Worm (Caenorhabditis elegans): ENCODE results near the gene T09A5.14.

The T09A5.14 gene

ce11 chrII:7855619-7856018 lies 23.5 kb downstream of the T09A5.14 start, which contains the start of gene mdmh-35:
Gene mdmh-35, minus strand, starts transcription at chrII:7855719.
- TF ChIP-seq mls-2 (tag; optimal IDR thresholded peaks at IDR 0.05) (no peak), unc-39 (tag; optimal IDR thresholded peaks at IDR 0.05) (no peak), unc-62 (GFP tag; optimal IDR thresholded peaks at IDR 0.05) (no peak), nhr-237 (tag; optimal IDR thresholded peaks at IDR 0.05) (no peak), mab-5 (tag; optimal IDR thresholded peaks at IDR 0.05) (no peak), ceh-83 (GFP tag; optimal IDR thresholded peaks at IDR 0.05) (no peak), sptf-1 (tag; optimal IDR thresholded peaks at IDR 0.05) (no peak), bed-3 (GFP tag; optimal IDR thresholded peaks at IDR 0.05) (no peak), M03D4.4 (tag; optimal IDR thresholded peaks at IDR 0.05) (no peak), ceh-39 (tag; optimal IDR thresholded peaks at IDR 0.05) (no peak), elt-1 (tag; optimal IDR thresholded peaks at IDR 0.05; ENCODE audit: borderline replicate concordance, insufficient read depth) (no peak), nhr-76 (tag; optimal IDR thresholded peaks at IDR 0.05) (no peak), nhr-2 (tag; optimal IDR thresholded peaks at IDR 0.05) (no peak), tbx-8 (GFP tag; optimal IDR thresholded peaks at IDR 0.05) (no peak), pha-4 (tag; optimal IDR thresholded peaks at IDR 0.05) (no peak), elt-3 (tag; optimal IDR thresholded peaks at IDR 0.05) (no peak), unc-120 (tag; optimal IDR thresholded peaks at IDR 0.05; ENCODE audit: poor library complexity, severe bottlenecking) (no peak)

ce11 chrII:7857485-7858010 lies 25.4 kb downstream of the T09A5.14 start, which contains the start of the genes cec-3 and T09A5.15:
Gene cec-3, minus strand, starts transcription at chrII:7857600.
Gene T09A5.15, plus strand, starts transcription at chrII:7857960.
- TF ChIP-seq hlh-1 (tag; optimal IDR thresholded peaks at IDR 0.05) = no peak
- peak; percentile 56 for TF ChIP-seq unc-120 (tag; optimal IDR thresholded peaks at IDR 0.05; ENCODE audit: poor library complexity, severe bottlenecking)
- no peak for TF ChIP-seq ceh-39 (tag; optimal IDR thresholded peaks at IDR 0.05)
- TF ChIP-seq nhr-28 (tag; optimal IDR thresholded peaks at IDR 0.05) = no peak
- TF ChIP-seq tbx-8 (GFP tag; optimal IDR thresholded peaks at IDR 0.05) = no peak
- TF ChIP-seq lin-13 (tag; optimal IDR thresholded peaks at IDR 0.05) = no peak
- no peak for TF ChIP-seq drap-1 (GFP tag; optimal IDR thresholded peaks at IDR 0.05)
- TF ChIP-seq elt-3 (tag; optimal IDR thresholded peaks at IDR 0.05) = no peak
- no peak for TF ChIP-seq pha-4 (tag; optimal IDR thresholded peaks at IDR 0.05)
- no peak for TF ChIP-seq nhr-76 (tag; optimal IDR thresholded peaks at IDR 0.05)
- no peak for TF ChIP-seq blmp-1 (tag; optimal IDR thresholded peaks at IDR 0.05)
- peak; percentile 65 for TF ChIP-seq nhr-237 (tag; optimal IDR thresholded peaks at IDR 0.05)
- TF ChIP-seq zip-8 (tag; optimal IDR thresholded peaks at IDR 0.05) = no peak
- TF ChIP-seq mab-5 (tag; optimal IDR thresholded peaks at IDR 0.05) = peak; percentile 28
- TF ChIP-seq mep-1 (tag; optimal IDR thresholded peaks at IDR 0.05) = peak; percentile 9
- no peak for TF ChIP-seq sptf-1 (tag; optimal IDR thresholded peaks at IDR 0.05)
- no peak for TF ChIP-seq nhr-12 (tag; optimal IDR thresholded peaks at IDR 0.05)
- TF ChIP-seq ces-1 (GFP tag; optimal IDR thresholded peaks at IDR 0.05) = peak; percentile 54
- TF ChIP-seq ztf-11 (tag; optimal IDR thresholded peaks at IDR 0.05) = no peak
- TF ChIP-seq unc-39 (tag; optimal IDR thresholded peaks at IDR 0.05) = no peak
- TF ChIP-seq ceh-43 (GFP tag; optimal IDR thresholded peaks at IDR 0.05) = no peak
- no peak for TF ChIP-seq elt-1 (tag; optimal IDR thresholded peaks at IDR 0.05; ENCODE audit: borderline replicate concordance, insufficient read depth)
- peak; percentile 24 for TF ChIP-seq lsy-2 (tag; optimal IDR thresholded peaks at IDR 0.05)
- no peak for TF ChIP-seq sem-2 (GFP tag; optimal IDR thresholded peaks at IDR 0.05)
- TF ChIP-seq ceh-83 (GFP tag; optimal IDR thresholded peaks at IDR 0.05) = no peak
- TF ChIP-seq cnd-1 (tag; optimal IDR thresholded peaks at IDR 0.05) = no peak
- TF ChIP-seq bed-3 (GFP tag; optimal IDR thresholded peaks at IDR 0.05) = no peak
- TF ChIP-seq nhr-2 (tag; optimal IDR thresholded peaks at IDR 0.05) = no peak
- no peak for TF ChIP-seq unc-62 (GFP tag; optimal IDR thresholded peaks at IDR 0.05)
- no peak for TF ChIP-seq snpc-4 (tag; optimal IDR thresholded peaks at IDR 0.05)
- no peak for TF ChIP-seq flh-1 (GFP tag; optimal IDR thresholded peaks at IDR 0.05)
- TF ChIP-seq lin-32 (GFP tag; optimal IDR thresholded peaks at IDR 0.05) = no peak
- TF ChIP-seq M03D4.4 (tag; optimal IDR thresholded peaks at IDR 0.05) = no peak
- TF ChIP-seq ham-2 (GFP tag; optimal IDR thresholded peaks at IDR 0.05) = no peak
- no peak for TF ChIP-seq mls-2 (tag; optimal IDR thresholded peaks at IDR 0.05)

ce11 chrII:7858101-7858500 lies 25.9 kb downstream of the T09A5.14 start, which contains the start of gene sds-22:
Gene sds-22, plus strand, starts transcription at chrII:7858401.
- no peak for TF ChIP-seq sptf-1 (tag; optimal IDR thresholded peaks at IDR 0.05)
- TF ChIP-seq unc-120 (tag; optimal IDR thresholded peaks at IDR 0.05; ENCODE audit: poor library complexity, severe bottlenecking) = no peak
- no peak for TF ChIP-seq ceh-43 (GFP tag; optimal IDR thresholded peaks at IDR 0.05)
- TF ChIP-seq lin-13 (tag; optimal IDR thresholded peaks at IDR 0.05) = no peak
- TF ChIP-seq hlh-1 (tag; optimal IDR thresholded peaks at IDR 0.05) = no peak
- no peak for TF ChIP-seq nhr-2 (tag; optimal IDR thresholded peaks at IDR 0.05)
- no peak for TF ChIP-seq sem-2 (GFP tag; optimal IDR thresholded peaks at IDR 0.05)
- TF ChIP-seq nhr-76 (tag; optimal IDR thresholded peaks at IDR 0.05) = no peak
- TF ChIP-seq snpc-4 (tag; optimal IDR thresholded peaks at IDR 0.05) = no peak
- TF ChIP-seq elt-3 (tag; optimal IDR thresholded peaks at IDR 0.05) = no peak
- no peak for TF ChIP-seq flh-1 (GFP tag; optimal IDR thresholded peaks at IDR 0.05)
- TF ChIP-seq nhr-12 (tag; optimal IDR thresholded peaks at IDR 0.05) = no peak
- TF ChIP-seq ces-1 (GFP tag; optimal IDR thresholded peaks at IDR 0.05) = no peak
- no peak for TF ChIP-seq mep-1 (tag; optimal IDR thresholded peaks at IDR 0.05)
- no peak for TF ChIP-seq ztf-11 (tag; optimal IDR thresholded peaks at IDR 0.05)
- TF ChIP-seq lin-32 (GFP tag; optimal IDR thresholded peaks at IDR 0.05) = no peak
- TF ChIP-seq cnd-1 (tag; optimal IDR thresholded peaks at IDR 0.05) = no peak
- TF ChIP-seq ham-2 (GFP tag; optimal IDR thresholded peaks at IDR 0.05) = no peak
- no peak for TF ChIP-seq zip-8 (tag; optimal IDR thresholded peaks at IDR 0.05)
- TF ChIP-seq blmp-1 (tag; optimal IDR thresholded peaks at IDR 0.05) = no peak
